Worm (Caenorhabditis elegans) whole organism, L3 larva: ENCODE measurements around the gene F09E5.7.

ENCODE experiments used
- R02D3.7 ChIP-seq: fragments of 150-350 bp; optimal IDR thresholded peaks from 2 replicates; lab custom pipeline; 2014; ENCODE audit warnings: missing biosample characterization, missing genetic modification characterization
- ZK546.5 ChIP-seq: sonication (generic microtip); optimal IDR thresholded peaks from 2 replicates; lab custom pipeline; 2017; ENCODE audit warnings: missing biosample characterization, missing genetic modification characterization
- elt-2 ChIP-seq: sonication (generic microtip); optimal IDR thresholded peaks from 2 replicates; lab custom pipeline; 2016; ENCODE audit warnings: missing genetic modification reagents, mild to moderate bottlenecking, missing genetic modification characterization, missing compliant biosample characterization
- eor-1 ChIP-seq, 2 experiments: fragments of 150-350 bp; optimal IDR thresholded peaks; 2 replicates each; lab custom pipeline; 2014 to 2018; ENCODE audit warnings: missing biosample characterization in 2 of 2, missing genetic modification characterization in 2 of 2
- fkh-10 ChIP-seq: sonication (generic microtip); optimal IDR thresholded peaks from 2 replicates; lab custom pipeline; 2017; ENCODE audit warnings: missing biosample characterization, missing genetic modification reagents, missing genetic modification characterization
- hmg-11 ChIP-seq: sonication (generic microtip); optimal IDR thresholded peaks from 2 replicates; lab custom pipeline; 2016; ENCODE audit warnings: missing genetic modification characterization, missing compliant biosample characterization
- lin-39 ChIP-seq: fragments of 150-350 bp; optimal IDR thresholded peaks from 2 replicates; lab custom pipeline; 2018; ENCODE audit warnings: missing biosample characterization, missing genetic modification reagents, missing genetic modification characterization
- mml-1 ChIP-seq: fragments of 150-350 bp; sonication (generic microtip); optimal IDR thresholded peaks from 3 replicates; lab custom pipeline; 2014; ENCODE audit warnings: missing biosample characterization, missing genetic modification characterization
- nfya-1 ChIP-seq: sonication (generic microtip); optimal IDR thresholded peaks from 2 replicates; lab custom pipeline; 2017; ENCODE audit warnings: missing genetic modification characterization, mild to moderate bottlenecking, missing compliant biosample characterization, antibody characterized with exemption, moderate library complexity; ENCODE audit not compliant: insufficient read depth
- nhr-11 ChIP-seq: fragments of 150-350 bp; optimal IDR thresholded peaks from 2 replicates; lab custom pipeline; 2014; ENCODE audit warnings: missing biosample characterization, missing genetic modification characterization
- nhr-12 ChIP-seq: fragments of 150-350 bp; optimal IDR thresholded peaks from 2 replicates; lab custom pipeline; 2014; ENCODE audit warnings: missing biosample characterization, missing genetic modification characterization
- nhr-25 ChIP-seq: sonication (generic microtip); optimal IDR thresholded peaks from 2 replicates; lab custom pipeline; 2017; ENCODE audit warnings: missing biosample characterization, missing genetic modification characterization
- nhr-28 ChIP-seq: fragments of 150-350 bp; optimal IDR thresholded peaks from 2 replicates; lab custom pipeline; 2014; ENCODE audit warnings: missing biosample characterization, missing genetic modification characterization
- pha-4 ChIP-seq: fragments of 150-350 bp; optimal IDR thresholded peaks from 2 replicates; lab custom pipeline; 2014; ENCODE audit warnings: missing biosample characterization, missing genetic modification reagents, missing genetic modification characterization
- unc-39 ChIP-seq: sonication (generic microtip); optimal IDR thresholded peaks from 4 replicates; lab custom pipeline; 2017; ENCODE audit warnings: missing biosample characterization, missing genetic modification characterization
- zag-1 ChIP-seq: fragments of 150-350 bp; optimal IDR thresholded peaks from 2 replicates; lab custom pipeline; 2014; ENCODE audit warnings: missing biosample characterization, missing genetic modification characterization
- ztf-11 ChIP-seq: fragments of 150-350 bp; optimal IDR thresholded peaks from 2 replicates; lab custom pipeline; 2014; ENCODE audit warnings: missing biosample characterization, missing genetic modification characterization
- ztf-4 ChIP-seq: fragments of 150-350 bp; optimal IDR thresholded peaks from 2 replicates; lab custom pipeline; 2014; ENCODE audit warnings: missing biosample characterization, missing genetic modification characterization

F09E5.7 gene

ce11 chrII:5393090-5393489, 41.2 kb downstream of the F09E5.7 start, which contains the start of gene brap-2:
Gene brap-2 (minus strand): TSS chrII:5393190.
- TF ChIP-seq unc-39 (tag; lab: Kevin White, UChicago) (no peak), zag-1 (tag; lab: Kevin White, UChicago) (no peak), eor-1 (tag; optimal IDR thresholded peaks at IDR 0.05; lab: Kevin White, UChicago) (no peak), lin-39 (tag; lab: Kevin White, UChicago) (no peak), nhr-11 (no peak), nfya-1 (tag; lab: Kevin White, UChicago) (no peak), ztf-4 (tag; lab: Kevin White, UChicago) (no peak)

DNA sequence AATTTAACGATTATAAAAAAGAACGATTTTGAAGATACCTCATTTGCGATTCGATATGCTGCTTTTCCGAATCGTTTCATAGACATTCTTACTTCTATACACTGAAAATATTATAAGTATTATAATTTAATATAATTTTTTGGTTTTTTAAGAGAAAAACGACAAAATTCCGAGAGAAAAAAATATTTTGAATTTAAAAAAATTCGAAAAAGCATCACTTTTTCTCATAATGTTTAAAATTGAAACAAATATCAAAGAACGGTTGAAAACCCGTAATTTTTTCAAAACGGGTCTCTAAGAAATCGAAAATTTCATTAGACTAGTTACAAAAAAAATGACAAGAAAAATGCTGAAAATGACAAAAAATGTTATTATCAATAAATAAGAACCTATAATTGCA, 43.7 kb downstream of the F09E5.7 start, which contains the start of gene pink-1:
Gene pink-1, minus strand, starts transcription at position 101 of the 400 bp plus-strand sequence.
- no peak for TF ChIP-seq nhr-28 (tag; lab: Kevin White, UChicago)
- TF ChIP-seq unc-39 (tag; lab: Kevin White, UChicago): no peak
- no peak for TF ChIP-seq mml-1 (tag; lab: Kevin White, UChicago)
- no peak for TF ChIP-seq R02D3.7 (tag; lab: Kevin White, UChicago)
- no peak for TF ChIP-seq ztf-11
- no peak for TF ChIP-seq hmg-11 (tag; lab: Kevin White, UChicago)
- TF ChIP-seq fkh-10 (GFP tag; lab: Kevin White, UChicago): no peak
- TF ChIP-seq zag-1 (tag; lab: Kevin White, UChicago): no peak

DNA sequence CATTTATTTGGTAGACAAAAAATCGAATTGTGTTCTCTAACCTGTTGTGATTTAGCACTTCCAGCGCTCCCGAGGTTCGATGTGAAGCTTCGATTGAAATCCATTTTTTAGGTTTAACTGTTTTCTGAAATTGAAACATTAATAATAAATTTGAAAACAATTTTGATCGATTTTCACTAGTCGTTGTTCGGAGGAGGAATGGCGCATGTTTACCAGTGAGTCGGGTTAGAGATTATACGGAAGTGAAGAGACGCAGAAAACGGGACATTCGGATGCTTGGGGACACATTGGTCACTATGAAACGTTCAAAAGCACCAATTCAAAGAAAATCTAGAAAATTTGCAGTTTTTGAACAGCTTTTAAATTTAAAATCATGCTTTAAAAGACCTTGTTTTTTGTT, 46.9 kb downstream of the F09E5.7 start, which contains the start of gene fbxl-3:
Gene fbxl-3, minus strand, starts transcription at position 124 of the 400 bp plus-strand sequence.
- no peak for TF ChIP-seq nhr-25 (tag; lab: Kevin White, UChicago)
- peak; percentile 22 for TF ChIP-seq hmg-11 (tag; lab: Kevin White, UChicago)
- TF ChIP-seq ZK546.5 (tag; lab: Kevin White, UChicago): no peak

DNA sequence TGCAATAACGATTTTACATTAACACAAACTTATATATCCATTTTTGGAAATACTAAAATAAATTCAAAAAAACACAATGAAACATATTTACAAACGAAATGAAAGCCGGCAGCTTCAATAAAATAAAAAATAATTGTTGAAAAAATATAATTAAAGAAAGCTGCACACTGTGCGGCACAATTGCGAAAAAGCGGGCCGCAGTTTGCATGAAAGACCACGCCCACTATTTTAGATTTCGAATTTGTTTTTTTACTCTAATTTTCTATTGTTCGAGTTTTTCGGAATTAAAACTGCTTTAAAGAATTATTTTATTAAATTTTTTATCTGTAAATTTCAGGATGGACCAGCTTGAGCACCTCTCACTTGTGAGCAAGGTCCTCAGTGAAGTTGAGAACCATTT, 47.3 kb downstream of the F09E5.7 start, which contains the start of gene mog-5:
Gene mog-5, plus strand, starts transcription at position 338 of the 400 bp plus-strand sequence.
- TF ChIP-seq pha-4 (tag; lab: Kevin White, UChicago) (peak; percentile 50), elt-2 (tag; lab: Kevin White, UChicago) (peak; percentile 40), hmg-11 (tag; lab: Kevin White, UChicago) (peak; percentile 30), nhr-12 (tag; lab: Kevin White, UChicago) (no peak)
